Fruit fly (Drosophila melanogaster): ENCODE results near the gene CG31373.

CG31373 gene

DNA sequence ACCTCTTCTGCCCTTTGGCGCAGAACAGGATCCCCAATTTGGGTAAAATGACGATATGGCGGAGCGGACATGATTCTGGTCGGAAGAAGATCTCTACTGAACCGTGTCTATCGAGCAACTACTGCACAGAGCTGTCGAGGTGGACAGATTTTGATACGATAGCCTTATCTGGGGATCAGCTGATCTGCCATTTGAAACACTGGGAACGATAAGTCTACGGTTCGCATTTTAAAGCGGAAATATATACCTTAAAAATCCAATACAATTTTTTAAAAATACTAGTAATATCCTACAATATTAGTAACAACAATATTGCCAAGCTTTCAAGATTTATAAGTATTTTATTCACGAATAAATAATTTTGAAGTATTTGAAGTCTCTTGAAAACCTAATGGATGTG is at the start of gene CG31373:
Gene CG31373, minus strand, starts transcription at position 101 of the 400 bp plus-strand sequence.
- no peak for TF ChIP-seq CTCF (optimal IDR thresholded peaks at IDR 0.05)
- TF ChIP-seq CG8478 (optimal IDR thresholded peaks at IDR 0.05) = no peak

DNA sequence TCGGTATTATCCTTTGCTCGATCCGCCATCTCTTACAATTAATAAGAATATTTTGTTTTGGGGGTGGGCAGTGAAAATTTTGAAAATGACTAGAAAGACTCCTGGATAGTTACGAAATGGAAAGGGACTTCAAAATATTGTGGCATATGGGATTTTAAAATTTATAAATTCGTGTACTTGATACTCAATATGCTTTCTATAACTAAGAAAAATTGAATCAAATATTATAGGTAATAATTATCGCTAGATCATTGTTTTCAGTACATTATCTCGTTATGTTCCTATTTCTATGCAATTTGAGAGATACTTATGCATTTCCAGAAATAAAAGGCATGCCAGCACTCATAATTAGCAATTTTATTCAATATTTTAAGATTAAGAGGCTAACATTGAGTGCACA is 46.4 kb upstream of the CG31373 start, which contains the start of gene CG14691:
Gene CG14691, minus strand, starts transcription at position 101 of the 400 bp plus-strand sequence.
- TF ChIP-seq CG8478 (optimal IDR thresholded peaks at IDR 0.05) (no peak), CTCF (optimal IDR thresholded peaks at IDR 0.05) (no peak)

DNA sequence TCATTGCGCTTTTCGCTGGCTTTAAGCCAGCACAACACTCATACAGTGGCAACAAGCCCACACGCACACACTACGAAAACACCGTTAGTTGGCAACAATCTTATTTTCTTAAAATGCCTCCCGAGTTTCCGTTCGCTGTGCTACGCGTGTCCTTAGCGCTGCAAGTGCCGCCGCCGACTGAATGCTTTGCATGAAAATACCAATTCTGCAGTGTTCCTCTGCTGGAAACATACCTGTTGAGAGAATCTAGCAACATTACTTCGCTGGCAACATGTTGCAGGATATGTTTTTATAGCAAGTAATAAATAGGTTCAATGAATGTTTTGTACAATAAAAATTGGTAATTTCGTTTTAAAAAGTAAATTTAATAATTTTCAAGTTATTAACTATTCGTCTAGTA is 41.9 kb upstream of the CG31373 start, which contains the start of gene TkR86C:
Gene TkR86C, minus strand, starts transcription at position 168 of the 400 bp plus-strand sequence.
- TF ChIP-seq CG8478 (optimal IDR thresholded peaks at IDR 0.05) = no peak

DNA sequence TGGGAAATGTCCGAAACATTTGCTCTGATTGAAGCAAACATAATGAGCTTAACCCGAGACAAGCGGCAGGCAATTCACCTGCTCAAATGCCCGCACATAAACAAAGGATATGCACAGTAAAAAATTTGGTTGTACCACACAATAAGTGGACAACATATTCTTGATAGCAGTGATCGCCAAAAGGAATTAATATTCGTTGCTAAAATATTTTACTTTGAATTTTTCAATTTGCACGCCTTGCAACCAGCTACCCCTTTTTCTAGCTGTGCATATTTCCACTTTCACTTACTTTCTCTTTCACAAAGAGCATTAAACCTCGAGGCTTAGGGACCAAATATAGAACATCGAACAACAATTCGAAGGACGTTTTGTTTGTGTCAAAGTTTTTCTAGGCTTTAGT is 38.5 kb upstream of the CG31373 start:
- no peak for TF ChIP-seq CTCF (optimal IDR thresholded peaks at IDR 0.05)
- TF ChIP-seq CG8478 (optimal IDR thresholded peaks at IDR 0.05) = no peak

DNA sequence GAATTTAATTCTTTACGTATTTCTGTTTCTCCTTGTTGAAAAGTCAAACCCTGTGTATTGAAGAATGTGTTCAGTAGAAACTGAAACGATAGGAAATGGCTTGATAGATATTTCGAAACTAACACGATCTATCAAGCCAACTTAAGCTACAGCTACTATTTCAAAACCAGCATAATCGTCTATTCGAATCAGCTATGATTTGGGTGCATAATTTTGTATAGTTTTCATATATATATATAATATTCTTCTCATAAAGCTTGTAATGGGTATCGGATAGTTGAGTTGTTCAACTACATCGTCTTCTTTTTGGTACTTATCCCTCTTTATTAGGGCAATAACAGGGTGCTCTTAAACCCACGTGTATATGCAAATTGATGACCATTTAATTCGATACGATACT is 26.7 kb upstream of the CG31373 start, which contains the start of gene tomboy20:
Gene tomboy20, minus strand, starts transcription at position 101 of the 400 bp plus-strand sequence.
- TF ChIP-seq CTCF (optimal IDR thresholded peaks at IDR 0.05) = no peak
- no peak for TF ChIP-seq CG8478 (optimal IDR thresholded peaks at IDR 0.05)

DNA sequence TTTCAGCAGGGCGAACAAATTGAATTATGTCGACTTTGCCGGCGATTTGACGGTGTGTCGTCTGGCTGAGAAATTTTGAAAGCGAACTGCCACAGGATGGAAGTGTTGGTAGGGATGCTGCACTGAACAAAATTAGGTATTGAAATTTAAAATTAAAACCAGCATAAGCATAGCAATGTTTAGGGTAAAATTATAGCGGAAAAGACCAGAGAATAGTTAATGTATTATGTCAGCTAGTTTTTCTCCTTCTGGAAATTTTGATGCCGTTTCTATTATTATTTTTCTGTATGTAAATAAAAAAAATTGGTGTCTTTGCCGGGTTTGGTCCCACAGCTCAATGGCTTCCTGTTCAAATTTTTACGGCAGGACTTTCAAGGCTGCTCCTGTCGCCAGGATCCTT is 17.6 kb upstream of the CG31373 start:
- TF ChIP-seq CTCF (optimal IDR thresholded peaks at IDR 0.05) (no peak), CG8478 (optimal IDR thresholded peaks at IDR 0.05) (no peak)

DNA sequence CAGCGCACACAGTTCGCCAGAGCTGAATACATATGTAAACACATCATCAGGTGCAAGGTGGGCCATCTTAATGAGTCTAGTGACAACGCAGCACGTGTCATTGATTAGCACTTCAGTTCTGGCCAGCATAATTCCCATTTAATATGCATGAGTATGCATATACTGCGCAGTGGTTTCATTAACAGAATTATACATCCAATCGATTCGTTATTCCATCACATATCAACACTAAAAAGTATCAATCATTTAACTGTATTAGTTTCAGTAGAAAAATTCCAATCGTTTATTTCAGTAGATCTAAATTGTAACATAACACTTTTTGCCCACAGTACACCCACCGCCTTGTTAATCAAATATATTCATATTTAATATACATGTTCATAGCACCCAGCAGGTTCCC is 5.3 kb upstream of the CG31373 start, which contains the start of gene CG4073:
Gene CG4073, plus strand, starts transcription at position 301 of the 400 bp plus-strand sequence.
- TF ChIP-seq CG8478 (optimal IDR thresholded peaks at IDR 0.05) (no peak), CTCF (optimal IDR thresholded peaks at IDR 0.05) (no peak)

DNA sequence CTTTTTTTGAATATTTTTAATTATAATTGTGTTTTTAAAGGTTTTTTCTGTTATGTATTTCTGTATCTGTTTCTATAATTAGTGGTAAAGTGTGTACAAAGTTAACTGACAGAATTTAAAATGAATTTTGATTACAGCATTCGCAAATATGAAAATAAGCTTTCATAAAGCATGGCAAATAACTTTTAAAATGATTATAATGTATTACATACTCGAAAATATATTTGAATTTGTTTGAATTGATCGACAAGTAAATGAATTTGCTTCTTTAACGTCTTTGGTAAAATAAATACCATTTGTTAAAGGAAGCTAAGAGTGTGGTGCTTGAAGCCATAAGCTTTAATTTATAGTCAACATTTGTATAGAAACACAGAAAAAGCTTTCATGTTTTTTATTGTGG is 2.0 kb upstream of the CG31373 start, which contains the start of gene CG14689:
Gene CG14689, minus strand, starts transcription at position 101 of the 400 bp plus-strand sequence.
- TF ChIP-seq CG8478 (optimal IDR thresholded peaks at IDR 0.05) (no peak), CTCF (optimal IDR thresholded peaks at IDR 0.05) (no peak)

DNA sequence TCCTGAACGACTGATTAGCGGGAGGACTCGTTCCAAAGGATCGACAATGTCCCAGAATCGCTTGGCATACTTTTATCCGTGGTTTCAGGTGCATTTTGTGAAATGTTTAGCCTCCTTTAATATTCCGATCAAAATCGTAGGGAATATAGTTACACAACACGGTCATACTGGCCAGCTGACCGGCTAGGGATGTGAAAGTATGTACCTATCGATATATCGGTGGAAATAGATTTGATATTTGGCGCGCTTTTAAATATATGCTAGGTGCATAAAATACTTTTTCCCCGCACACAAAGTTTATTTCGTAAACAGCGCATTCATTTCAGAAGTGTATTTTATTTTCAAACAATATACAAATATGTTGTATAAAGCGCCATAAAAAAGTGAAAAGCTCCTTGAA is 995 bp downstream of the CG31373 start, which contains the start of gene CG31278:
Gene CG31278, minus strand, starts transcription at position 172 of the 400 bp plus-strand sequence.
- TF ChIP-seq CG8478 (optimal IDR thresholded peaks at IDR 0.05) (no peak), CTCF (optimal IDR thresholded peaks at IDR 0.05) (no peak)

DNA sequence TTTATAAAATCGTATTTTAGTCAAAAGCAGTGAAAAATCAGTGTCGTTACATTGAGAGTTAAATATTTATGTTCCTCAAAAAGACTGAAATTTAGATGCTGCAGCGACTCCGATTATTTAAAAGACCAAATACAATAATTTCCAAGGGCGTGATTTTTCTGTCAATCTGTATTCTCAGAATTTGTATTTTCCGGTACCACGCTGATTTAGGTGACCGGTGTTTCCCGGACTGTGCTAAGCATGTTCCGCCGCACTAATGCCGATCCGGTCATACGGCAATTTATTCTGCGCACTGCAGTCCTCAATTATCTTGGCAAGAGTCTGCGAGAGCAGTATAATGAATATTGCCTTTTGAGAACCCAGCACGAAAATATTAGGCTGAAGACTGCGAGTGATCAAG is 2.4 kb downstream of the CG31373 start, which contains the start of the genes CG31467 and CG14684:
Gene CG31467, minus strand, starts transcription at position 101 of the 400 bp plus-strand sequence.
Gene CG14684, plus strand, starts transcription at position 212 of the 400 bp plus-strand sequence.
- TF ChIP-seq CTCF (optimal IDR thresholded peaks at IDR 0.05) (no peak), CG8478 (optimal IDR thresholded peaks at IDR 0.05) (no peak)

DNA sequence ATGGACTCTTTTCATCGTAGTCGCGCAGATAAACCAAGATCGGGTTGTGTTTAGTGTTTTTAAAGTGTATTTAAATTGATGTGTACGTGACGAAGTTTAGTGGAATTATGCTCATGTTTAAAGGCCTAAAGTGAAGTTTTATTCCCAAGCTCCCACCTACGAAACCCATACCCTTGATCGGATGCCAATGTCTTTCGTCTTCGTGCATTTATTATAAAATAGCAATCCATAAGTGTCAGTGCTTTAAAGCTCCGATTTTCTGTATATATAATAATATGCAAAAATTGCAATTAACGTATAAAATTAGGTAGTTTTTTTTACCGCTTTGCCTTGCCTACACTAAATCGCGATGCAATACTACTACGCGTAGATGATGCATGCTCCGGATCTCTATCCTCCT is 4.2 kb downstream of the CG31373 start, which contains the start of gene CG31391:
Gene CG31391, minus strand, starts transcription at position 101 of the 400 bp plus-strand sequence.
- TF ChIP-seq CTCF (optimal IDR thresholded peaks at IDR 0.05) (no peak), CG8478 (optimal IDR thresholded peaks at IDR 0.05) (no peak)

DNA sequence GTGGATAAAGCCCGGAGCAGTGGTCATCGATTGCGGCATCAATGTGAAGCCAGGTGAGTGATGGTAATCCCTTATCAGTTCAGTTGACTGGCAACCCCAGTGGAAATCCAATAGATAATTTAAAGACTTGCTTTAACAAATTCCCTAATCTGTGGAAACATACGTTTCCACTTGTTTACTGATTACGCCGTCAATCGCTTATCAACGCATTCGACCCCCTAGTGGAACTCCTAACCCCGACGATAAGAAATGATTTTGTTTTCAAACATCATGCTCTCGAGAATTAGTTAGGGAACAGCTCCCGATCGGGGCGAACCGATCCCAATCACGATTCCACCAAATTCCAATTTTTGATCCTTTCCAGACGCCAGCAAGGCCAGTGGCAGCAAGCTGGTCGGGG is 8.5 kb downstream of the CG31373 start:
- no peak for TF ChIP-seq CTCF (optimal IDR thresholded peaks at IDR 0.05)
- no peak for TF ChIP-seq CG8478 (optimal IDR thresholded peaks at IDR 0.05)

DNA sequence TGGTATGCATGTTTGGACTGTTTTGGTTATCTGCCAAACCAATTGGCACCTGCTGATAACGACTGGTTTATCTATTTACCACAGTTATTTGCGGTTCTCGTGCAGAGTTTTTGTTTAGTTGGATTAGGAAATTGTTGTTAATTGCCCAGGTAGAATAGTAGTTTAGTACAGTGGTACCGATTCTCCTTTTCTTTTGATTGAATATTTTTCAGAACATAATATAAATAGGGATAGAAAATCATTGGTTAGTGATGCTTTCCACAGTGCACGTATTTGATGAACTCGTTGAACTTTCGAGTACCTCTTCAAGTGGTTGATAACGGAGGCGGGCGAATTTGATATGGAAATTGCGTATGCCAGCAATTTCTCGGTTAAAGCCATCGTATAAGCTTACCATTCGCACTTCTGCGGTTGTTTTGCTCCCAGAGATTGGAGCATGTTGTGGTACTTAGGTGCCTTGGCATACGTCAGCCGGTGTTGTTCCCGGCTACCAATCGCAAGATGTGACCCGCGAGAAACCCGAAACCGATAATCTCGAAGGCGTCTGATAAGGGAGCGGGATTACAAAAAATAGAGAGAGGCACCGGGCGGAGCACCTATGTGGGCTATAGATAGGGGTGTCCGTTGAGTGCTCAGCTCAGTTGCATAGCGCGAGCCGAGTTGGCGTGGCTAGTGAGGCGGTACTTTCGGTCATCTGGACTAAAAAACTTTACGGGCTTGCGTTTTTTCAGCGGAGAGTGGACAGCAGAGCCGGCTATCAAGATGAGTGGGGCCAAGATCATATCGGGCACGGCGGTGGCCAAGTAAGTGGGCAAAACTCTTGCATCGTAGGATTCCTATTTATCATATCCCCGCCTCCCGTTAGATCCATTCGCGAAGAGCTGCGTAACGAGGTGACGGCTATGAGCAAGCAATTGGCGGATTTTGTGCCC is 9.9 kb downstream of the CG31373 start:
- TF ChIP-seq CTCF (optimal IDR thresholded peaks at IDR 0.05) = no peak
- TF ChIP-seq CG8478 (optimal IDR thresholded peaks at IDR 0.05) = no peak

DNA sequence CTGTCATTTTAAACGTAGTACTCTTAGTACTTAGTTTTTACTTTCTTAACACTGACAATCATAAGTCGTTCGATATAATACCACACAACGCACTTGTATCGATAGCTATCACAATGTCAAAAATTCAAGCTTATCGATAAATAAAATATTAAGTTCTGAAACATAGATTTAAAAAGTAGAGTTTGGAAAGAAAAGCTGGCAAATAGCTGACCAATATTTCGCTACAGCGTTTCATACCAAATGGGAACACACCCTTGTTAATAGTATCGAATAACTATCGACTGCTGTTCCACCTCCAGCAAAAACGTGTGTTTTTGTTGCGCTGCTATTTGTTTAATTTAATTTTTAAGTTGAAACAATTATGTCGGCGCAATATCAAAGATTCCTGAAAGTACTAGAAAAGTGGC is 12.8 kb downstream of the CG31373 start, which contains the start of the genes pug, CG14683 and CG46459:
Gene pug, plus strand, starts transcription at position 164 of the 407 bp plus-strand sequence.
Gene CG14683, plus strand, starts transcription at position 277 of the 407 bp plus-strand sequence.
Gene CG46459, plus strand, starts transcription at position 277 of the 407 bp plus-strand sequence.
- TF ChIP-seq CTCF (optimal IDR thresholded peaks at IDR 0.05) (no peak), CG8478 (optimal IDR thresholded peaks at IDR 0.05) (no peak)

DNA sequence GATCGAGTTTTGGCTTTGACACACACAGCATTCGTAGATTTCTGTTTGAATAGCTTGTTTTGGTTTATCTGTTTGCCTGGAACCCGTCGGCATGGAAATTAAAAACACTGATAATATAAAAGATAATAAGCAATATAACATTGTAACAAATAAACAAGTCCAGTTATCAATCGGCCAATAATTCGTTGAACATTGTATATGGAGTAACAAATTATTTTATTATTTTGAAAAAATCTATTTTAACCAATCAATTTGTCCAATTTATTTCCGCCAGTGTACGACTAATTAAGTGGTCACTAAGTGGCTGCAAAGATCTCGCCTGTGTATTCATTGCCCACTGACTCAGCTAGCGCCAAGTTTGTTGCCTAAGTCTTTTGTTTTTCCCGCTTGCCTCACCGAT is 20.3 kb downstream of the CG31373 start:
- TF ChIP-seq CTCF (optimal IDR thresholded peaks at IDR 0.05) (no peak), CG8478 (optimal IDR thresholded peaks at IDR 0.05) (no peak)
